Worm (Caenorhabditis elegans) whole organism, young adult: ENCODE results near the gene tmed-13.

Experiments used
- D2030.7 ChIP-seq: fragments of 200-800 bp; sonication (Bioruptor generic); IDR thresholded peaks from 2 replicates; pipeline ENCODE4 v1.3.6; 2022; ENCODE audit warnings: missing genetic modification reagents, missing genetic modification characterization, missing compliant biosample characterization
- F33H1.4 ChIP-seq: fragments of 200-800 bp; sonication (Bioruptor generic); IDR thresholded peaks from 2 replicates; pipeline ENCODE4 v1.3.6; 2022; ENCODE audit warnings: missing genetic modification reagents, missing genetic modification characterization, missing compliant biosample characterization
- ama-1 ChIP-seq, 3 experiments: fragments of 150-350 bp in 1 of 3; sonication (generic microtip) in 2 of 3; optimal IDR thresholded peaks; 2 replicates each; lab custom pipeline; 2014 to 2018; ENCODE audit warnings: missing biosample characterization in 2 of 3, missing genetic modification characterization in 2 of 3, missing genetic modification reagents in 2 of 3
- cebp-1 ChIP-seq, 2 experiments: fragments of 200-800 bp in 1 of 2; sonication (Bioruptor generic) in 1 of 2; sonication (generic microtip) in 1 of 2; IDR thresholded peaks in 1 of 2; optimal IDR thresholded peaks in 1 of 2; 2 replicates each; pipeline versions ENCODE4 v1.3.6 to Lab custom; 2017 to 2022; ENCODE audit warnings: missing compliant biosample characterization in 2 of 2, missing genetic modification characterization in 2 of 2, mild to moderate bottlenecking in 1 of 2, missing genetic modification reagents in 1 of 2, moderate library complexity in 1 of 2
- chd-7 ChIP-seq: sonication (generic microtip); optimal IDR thresholded peaks from 2 replicates; lab custom pipeline; 2016; ENCODE audit warnings: mild to moderate bottlenecking, missing genetic modification characterization, moderate library complexity, missing compliant biosample characterization
- lin-35 ChIP-seq, 3 experiments: fragments of 150-350 bp in 2 of 3; sonication (generic microtip) in 1 of 3; optimal IDR thresholded peaks; 2 replicates each; lab custom pipeline; 2014 to 2018; ENCODE audit warnings: missing biosample characterization in 3 of 3, missing genetic modification characterization in 3 of 3, missing genetic modification reagents in 3 of 3
- nhr-120 ChIP-seq: fragments of 200-800 bp; sonication (Bioruptor generic); IDR thresholded peaks from 2 replicates; pipeline ENCODE4 v1.3.6; 2022; ENCODE audit warnings: missing genetic modification characterization, missing compliant biosample characterization
- nhr-80 ChIP-seq: sonication (generic microtip); optimal IDR thresholded peaks from 2 replicates; lab custom pipeline; 2016; ENCODE audit warnings: missing genetic modification characterization, missing compliant biosample characterization
- pha-4 ChIP-seq: fragments of 150-350 bp; sonication (generic microtip); optimal IDR thresholded peaks from 2 replicates; lab custom pipeline; 2014; ENCODE audit warnings: missing biosample characterization, missing genetic modification reagents, missing genetic modification characterization
- snpc-3.4 ChIP-seq: sonication (generic microtip); optimal IDR thresholded peaks from 2 replicates; lab custom pipeline; 2017; ENCODE audit warnings: missing genetic modification characterization, mild to moderate bottlenecking, missing compliant biosample characterization, antibody characterized with exemption, moderate library complexity, missing genotype, missing genetic modification reagents

- TF ChIP-seq pha-4 (tag; lab: Kevin White, UChicago) (no peak), lin-35 (GFP tag; optimal IDR thresholded peaks at IDR 0.05; lab: Kevin White, UChicago) (no peak), chd-7 (no peak), snpc-3.4 (tag; lab: Kevin White, UChicago) (no peak), nhr-80 (peak; percentile 61), F33H1.4 (GFP tag; lab: Robert Waterston, UW) (no peak), cebp-1 (GFP tag; IDR thresholded peaks at IDR 0.05; lab: Robert Waterston, UW) (no peak), cebp-1 (tag; optimal IDR thresholded peaks at IDR 0.05; lab: Kevin White, UChicago) (no peak), ama-1 (optimal IDR thresholded peaks at IDR 0.05; lab: Kevin White, UChicago) (no peak), ama-1 (GFP tag; optimal IDR thresholded peaks at IDR 0.05; lab: Kevin White, UChicago) (no peak), nhr-120 (GFP tag; lab: Robert Waterston, UW) (no peak), D2030.7 (GFP tag; lab: Robert Waterston, UW) (no peak)
These were observed 38.8 kb downstream of the tmed-13 start for ce11 chrIV:6432375-6432774.
